Fruit fly (Drosophila melanogaster): Measurements from ENCODE around the gene CG14259.

CG14259 gene

dm6 chr3R:27099579-27099978, 5.2 kb downstream of the CG14259 start, which contains the start of gene eater (continued):
- no peak for TF ChIP-seq Ets65A (GFP tag)
- TF ChIP-seq CG4424 (GFP tag; optimal IDR thresholded peaks at IDR 0.05) = no peak
- no peak for TF ChIP-seq cas (GFP tag; IDR thresholded peaks at IDR 0.05)

DNA sequence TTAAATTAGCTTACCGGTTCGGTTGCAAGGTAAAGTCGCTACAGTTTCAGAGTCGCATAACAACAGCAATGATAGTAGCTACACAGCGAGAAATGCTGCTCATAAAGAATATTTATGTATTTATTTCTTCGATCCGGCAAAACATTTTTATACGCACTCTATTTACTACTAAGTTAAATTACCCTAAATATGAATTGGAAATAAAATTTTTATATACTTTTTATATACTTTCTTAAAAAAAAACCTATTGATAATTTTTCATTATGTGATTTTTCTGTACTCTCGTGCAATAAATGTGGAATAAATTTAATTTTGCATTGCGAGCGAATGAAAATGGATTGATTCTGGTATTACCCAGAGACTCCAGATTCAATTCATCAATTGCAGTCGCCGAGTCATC, 6.6 kb downstream of the CG14259 start, which contains the start of gene Jhbp11:
TSS of gene Jhbp11 (plus strand) at position 301 of the 400 bp plus-strand sequence.
- no peak for TF ChIP-seq sim (GFP tag; IDR thresholded peaks at IDR 0.05)
- TF ChIP-seq CG13894 (tag; optimal IDR thresholded peaks at IDR 0.05) = no peak
- peak; percentile 7 for TF ChIP-seq sens (GFP tag)
- no peak for TF ChIP-seq tin (GFP tag; optimal IDR thresholded peaks at IDR 0.05)
- TF ChIP-seq CG4707 (GFP tag; optimal IDR thresholded peaks at IDR 0.05) = no peak
- TF ChIP-seq CG7357 (GFP tag; IDR thresholded peaks at IDR 0.05) = no peak
- TF ChIP-seq sr (GFP tag; IDR thresholded peaks at IDR 0.05) = no peak

DNA sequence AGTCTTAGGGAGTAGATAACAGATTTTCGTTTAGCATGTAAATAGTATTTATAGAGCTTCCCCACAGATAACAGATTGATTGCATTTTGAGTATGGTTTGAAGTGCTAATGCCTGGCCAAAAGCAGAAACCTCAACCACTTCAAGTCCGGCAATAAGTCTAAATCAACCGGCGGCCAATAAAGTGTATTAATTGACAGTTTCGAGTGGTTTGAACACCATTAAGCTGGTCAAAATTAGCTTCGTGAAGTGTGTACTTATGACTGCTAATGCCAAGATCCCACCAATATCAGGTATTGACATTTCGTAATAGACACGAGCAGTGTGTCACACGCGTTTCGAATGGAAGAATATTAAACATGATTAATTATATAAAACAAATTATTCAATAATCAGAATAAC, 11.1 kb downstream of the CG14259 start:
- TF ChIP-seq exex (tag; optimal IDR thresholded peaks at IDR 0.05) (peak; percentile 66), Hey (tag; optimal IDR thresholded peaks at IDR 0.05) (peak; percentile 57), Camta (GFP tag; optimal IDR thresholded peaks at IDR 0.05) (no peak)

DNA sequence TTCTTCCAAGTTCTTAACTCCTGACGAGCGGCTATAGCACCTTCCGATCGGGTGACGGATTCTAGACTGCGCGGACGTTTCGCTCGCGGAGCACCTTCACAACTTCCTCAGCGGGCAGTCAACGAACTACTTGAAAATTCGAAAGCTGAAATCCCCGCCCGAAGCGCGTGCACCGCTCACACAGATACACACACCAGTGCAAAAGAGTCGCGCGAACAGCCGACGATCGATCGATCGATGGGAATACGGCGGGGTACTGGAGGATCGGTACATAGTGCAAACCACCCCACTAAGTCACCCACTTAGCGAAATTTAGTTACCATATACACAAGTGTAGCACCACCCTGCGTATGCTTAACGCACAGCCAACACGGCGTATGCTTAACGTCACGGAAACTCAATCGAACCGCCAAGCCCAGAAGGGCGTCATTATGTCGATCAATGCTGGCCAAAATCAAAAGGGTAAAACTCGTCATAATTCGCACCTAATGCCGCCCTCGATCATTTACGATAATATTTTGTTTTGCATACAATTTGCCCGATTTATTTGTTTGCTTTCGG, 11.9 kb downstream of the CG14259 start, which contains the start of gene CAH9:
TSS of gene CAH9 (minus strand) at position 51 of the 561 bp plus-strand sequence.
- no peak for TF ChIP-seq HLHmδ (GFP tag; optimal IDR thresholded peaks at IDR 0.05)
- TF ChIP-seq CG7372 (GFP tag; IDR thresholded peaks at IDR 0.05) = peak; percentile 73
- TF ChIP-seq cwo (GFP tag; optimal IDR thresholded peaks at IDR 0.05) = peak; percentile 8
- TF ChIP-seq Ets65A (GFP tag) = peak; percentile 61
- TF ChIP-seq NFAT (GFP tag; IDR thresholded peaks at IDR 0.05) = 0 out of 2 replicates have a peak, but pooled peaks have one; percentile 3

DNA sequence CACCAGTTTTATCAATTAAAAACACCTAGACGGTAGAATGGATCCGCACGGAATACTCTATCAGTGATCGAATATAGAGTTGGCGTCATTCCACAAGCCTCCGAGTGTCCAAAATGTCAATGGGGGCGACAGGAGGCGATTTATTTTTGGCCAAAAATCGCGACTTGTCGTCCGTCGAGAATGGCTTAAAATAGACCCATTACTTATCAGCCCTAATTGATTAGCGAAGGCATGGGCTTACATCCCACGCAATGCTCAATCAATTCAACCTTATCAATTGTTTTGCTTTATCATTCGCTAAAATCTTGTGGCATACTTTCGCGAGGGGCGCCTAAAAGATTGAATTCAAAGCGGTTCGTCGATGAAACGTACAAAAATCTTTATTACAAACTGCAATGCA, 13.8 kb downstream of the CG14259 start:
- 0 out of 2 replicates have a peak, but pooled peaks have one; percentile 25 for TF ChIP-seq GATAe (GFP tag; conservative IDR thresholded peaks at IDR 0.05)
- TF ChIP-seq Elba2 (GFP tag; optimal IDR thresholded peaks at IDR 0.05) = no peak
- no peak for TF ChIP-seq Dek (tag; optimal IDR thresholded peaks at IDR 0.05)
- TF ChIP-seq exex (tag; optimal IDR thresholded peaks at IDR 0.05) = peak; percentile 31
- TF ChIP-seq chinmo (GFP tag; IDR thresholded peaks at IDR 0.05; ENCODE audit: partially characterized antibody) = 0 out of 4 replicates have a peak, but pooled peaks have one; percentile 41
- TF ChIP-seq lab (GFP tag; optimal IDR thresholded peaks at IDR 0.05) = peak; percentile 60
- TF ChIP-seq zfh1 (GFP tag; IDR thresholded peaks at IDR 0.05) = no peak
- peak; percentile 80 for TF ChIP-seq grn (GFP tag; optimal IDR thresholded peaks at IDR 0.05)

dm6 chr3R:27109458-27109857, 15.1 kb downstream of the CG14259 start:
- no peak for TF ChIP-seq odd (GFP tag; optimal IDR thresholded peaks at IDR 0.05)
- TF ChIP-seq gcm (GFP tag; optimal IDR thresholded peaks at IDR 0.05) = peak; percentile 74
- no peak for TF ChIP-seq bsh (GFP tag; optimal IDR thresholded peaks at IDR 0.05)
- TF ChIP-seq Pdp1 (GFP tag; optimal IDR thresholded peaks at IDR 0.05) = peak in 1 of 2 experiments; percentile 51
